Worm (Caenorhabditis elegans) whole organism, dauer: ENCODE measurements around the gene dmsr-12.

Source experiments
- unc-62 ChIP-seq: sonication (generic microtip); optimal IDR thresholded peaks from 2 replicates; lab custom pipeline; 2017; ENCODE audit warnings: missing biosample characterization, missing genetic modification reagents, missing genetic modification characterization

dmsr-12 gene

DNA sequence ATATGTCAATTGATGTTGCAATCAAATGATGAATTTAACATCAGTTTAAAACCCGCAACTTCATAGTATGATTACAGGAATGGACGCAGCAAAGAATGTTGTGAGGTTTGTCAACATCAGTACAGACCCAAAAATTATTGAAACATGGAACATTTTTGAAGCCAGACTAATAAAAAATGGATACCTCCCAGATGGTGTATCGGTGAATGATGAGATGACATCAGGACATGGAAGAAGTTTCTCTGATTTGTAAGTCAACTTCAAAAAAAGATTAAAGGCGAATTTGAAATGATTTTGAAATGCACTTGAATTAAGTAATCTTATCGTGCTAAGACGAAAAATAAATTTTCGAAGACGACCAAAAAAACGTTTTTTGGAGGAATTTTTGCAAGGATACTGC lies 7.6 kb upstream of the dmsr-12 start:
- no peak for TF ChIP-seq unc-62

- no peak for TF ChIP-seq unc-62
Measured at ce11 chrV:6811863-6812262, 5.6 kb upstream of the dmsr-12 start.

DNA sequence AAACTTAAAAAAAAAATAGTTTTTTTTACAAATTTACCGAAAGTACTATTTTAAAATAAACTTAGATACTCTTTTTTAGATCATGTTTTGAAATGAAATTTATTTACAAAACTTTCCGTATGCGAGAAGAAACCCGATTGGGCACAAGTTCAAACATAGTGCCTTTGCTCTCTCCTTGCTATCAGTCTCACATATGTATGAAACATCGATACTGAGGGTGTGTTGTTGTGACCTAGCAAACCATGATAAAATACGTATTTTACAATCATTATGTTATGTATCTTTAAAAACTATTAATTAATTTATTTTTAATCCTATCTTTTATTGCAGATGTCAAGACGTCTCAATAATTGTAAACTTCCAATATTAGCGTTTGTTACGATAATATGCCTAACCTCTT lies 3.9 kb upstream of the dmsr-12 start:
- no peak for TF ChIP-seq unc-62

ce11 chrV:6808962-6809361 lies 2.7 kb upstream of the dmsr-12 start, which contains the start of gene dmsr-16:
TSS of gene dmsr-16 (minus strand) at chrV:6809062.
- no peak for TF ChIP-seq unc-62

ce11 chrV:6803992-6804391 lies 2.2 kb downstream of the dmsr-12 start, which contains the start of gene dmsr-11:
TSS of gene dmsr-11 (minus strand) at chrV:6804092.
- TF ChIP-seq unc-62: no peak

DNA sequence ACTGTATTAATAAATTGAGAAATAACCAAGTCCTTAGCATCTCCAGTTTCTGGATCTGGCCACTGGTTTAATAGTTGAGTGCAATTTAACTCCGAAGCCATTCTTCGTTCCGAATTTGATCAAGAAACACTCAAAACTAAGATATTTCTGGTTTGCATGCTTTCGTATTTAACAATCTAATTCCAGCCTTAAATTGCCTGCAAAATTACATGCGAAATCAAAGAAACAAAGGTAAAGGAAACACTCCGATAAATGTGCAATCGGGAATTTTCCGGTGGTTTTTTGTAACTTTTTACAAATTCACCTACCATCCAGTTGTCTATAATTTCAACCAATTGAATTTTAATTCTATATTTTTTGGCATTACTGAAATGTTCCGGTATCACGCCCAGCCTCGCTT lies 4.4 kb downstream of the dmsr-12 start, which contains the start of gene dmsr-10:
TSS of gene dmsr-10 (minus strand) at position 101 of the 400 bp plus-strand sequence.
- no peak for TF ChIP-seq unc-62

DNA sequence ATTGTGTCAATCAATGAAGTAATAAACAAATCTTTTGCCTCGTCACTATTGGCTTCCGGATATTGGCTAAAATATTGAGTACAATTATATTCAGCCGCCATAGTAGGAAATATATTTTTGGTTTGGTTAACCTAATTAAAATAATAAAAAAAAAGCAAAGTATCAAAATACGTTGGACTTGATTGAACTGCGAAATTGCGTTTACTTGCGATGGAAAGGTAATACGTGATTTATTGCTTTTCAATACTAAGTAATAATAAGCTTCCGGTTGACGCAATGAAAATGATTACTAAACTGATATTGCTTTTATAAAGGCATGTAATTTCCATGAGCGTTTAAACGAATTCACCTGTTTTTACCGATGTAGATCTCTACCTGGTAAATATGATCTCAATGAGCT lies 6.7 kb downstream of the dmsr-12 start, which contains the start of gene dmsr-9:
TSS of gene dmsr-9 (minus strand) at position 101 of the 400 bp plus-strand sequence.
- TF ChIP-seq unc-62: no peak

- TF ChIP-seq unc-62: no peak
Measured at ce11 chrV:6796894-6797293, 9.3 kb downstream of the dmsr-12 start.

DNA sequence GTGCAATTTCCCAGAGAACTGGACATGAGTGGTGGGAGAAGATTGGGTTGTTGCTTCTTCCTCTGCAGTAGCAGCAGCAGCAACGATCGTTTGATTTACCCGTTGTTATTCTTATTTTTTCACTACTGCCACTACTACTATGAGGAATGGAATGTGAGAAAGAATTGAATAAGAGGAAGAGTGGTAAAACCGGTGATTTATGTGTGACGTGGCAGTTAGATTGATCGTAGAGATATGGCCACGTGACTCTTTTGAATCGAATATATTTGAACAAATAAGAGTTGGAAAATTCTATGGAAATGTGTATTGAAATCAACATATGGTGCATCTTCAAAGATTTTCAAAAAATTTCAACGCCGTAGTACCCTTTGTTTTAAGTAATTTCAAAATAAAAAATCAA lies 10.0 kb downstream of the dmsr-12 start:
- no peak for TF ChIP-seq unc-62

- TF ChIP-seq unc-62: no peak
Measured at ce11 chrV:6793744-6794239, 12.4 kb downstream of the dmsr-12 start, which contains the start of gene ZC404.1. TSS of gene ZC404.1 (plus strand) at chrV:6794189.

DNA sequence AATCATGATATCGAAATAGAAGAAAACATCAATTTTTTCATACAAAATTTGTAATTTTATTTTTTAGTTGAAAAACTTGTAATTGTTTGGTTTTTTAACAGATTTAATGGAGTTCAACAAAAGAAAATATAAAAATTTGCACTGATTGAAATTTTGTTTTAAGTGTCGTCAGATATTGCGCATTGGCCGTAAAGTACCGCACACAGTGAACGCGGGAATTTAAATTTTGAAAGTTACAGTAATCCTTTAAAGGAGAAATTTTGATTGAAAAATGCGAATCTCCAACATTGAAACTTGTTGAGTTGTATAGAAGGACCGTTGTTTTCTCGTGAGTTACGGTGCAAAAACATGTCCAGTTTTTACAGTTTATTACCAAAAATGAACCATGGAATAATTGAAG lies 13.3 kb downstream of the dmsr-12 start:
- TF ChIP-seq unc-62: no peak

DNA sequence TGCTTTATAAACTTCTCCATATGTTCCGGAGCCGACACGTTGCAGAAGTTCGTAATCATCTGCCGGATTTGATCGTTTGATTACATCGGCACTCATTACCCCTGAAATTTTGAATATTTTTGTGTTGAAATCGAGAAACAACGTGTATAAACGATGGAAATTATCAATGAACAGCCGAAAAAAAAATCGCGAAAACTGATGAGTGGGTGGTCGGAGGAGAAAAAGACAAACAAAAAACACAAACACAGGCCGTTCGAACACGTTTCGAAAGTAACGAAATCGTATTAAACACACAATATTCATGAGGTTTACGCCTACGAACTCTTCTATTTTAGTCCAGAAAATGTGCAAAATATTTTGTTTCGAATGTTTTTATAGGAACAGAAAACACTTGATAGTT lies 13.7 kb downstream of the dmsr-12 start, which contains the start of gene gck-2:
TSS of gene gck-2 (minus strand) at position 101 of the 400 bp plus-strand sequence.
- TF ChIP-seq unc-62: no peak

- no peak for TF ChIP-seq unc-62
Measured at ce11 chrV:6787906-6788430, 18.3 kb downstream of the dmsr-12 start, which contains the start of gene ZC404.2. TSS of gene ZC404.2 (plus strand) at chrV:6787952.

DNA sequence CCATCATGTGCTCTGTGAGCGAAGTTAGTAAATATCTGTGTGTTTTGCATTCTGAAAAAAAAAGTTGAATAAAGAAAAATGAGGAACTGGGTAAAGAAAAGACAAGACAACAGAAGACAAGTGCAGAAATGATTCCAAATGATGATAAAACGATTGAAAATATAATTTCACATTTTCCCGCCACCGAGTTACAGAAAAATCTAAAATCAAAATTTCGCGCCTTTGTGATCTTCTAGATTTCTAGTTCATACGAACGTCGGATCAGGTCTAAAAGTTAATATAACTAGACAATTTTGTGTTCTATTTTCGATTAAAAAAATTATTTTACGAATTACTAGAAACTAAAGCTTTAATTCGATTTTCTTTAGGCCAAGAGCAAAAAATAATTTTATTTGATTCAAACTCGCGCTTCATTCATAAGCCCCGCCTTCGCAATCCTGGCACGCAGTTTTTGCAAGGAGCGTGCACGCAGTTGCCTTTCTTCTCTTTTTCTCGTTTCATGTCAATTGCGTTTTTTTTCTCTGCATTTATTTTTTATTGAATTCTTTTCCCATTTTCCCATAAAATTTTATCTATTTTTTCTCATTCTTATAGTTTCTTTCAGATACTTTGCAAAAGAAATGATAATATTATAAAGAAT lies 21.3 kb downstream of the dmsr-12 start, which contains the start of the genes spn-4 and spe-39:
TSS of gene spn-4 (minus strand) at position 51 of the 640 bp plus-strand sequence.
TSS of gene spe-39 (plus strand) at position 599 of the 640 bp plus-strand sequence.
- no peak for TF ChIP-seq unc-62

- TF ChIP-seq unc-62: no peak
Measured at ce11 chrV:6783044-6783625, 23.1 kb downstream of the dmsr-12 start.

- TF ChIP-seq unc-62: no peak
Measured at ce11 chrV:6782260-6782659, 24.0 kb downstream of the dmsr-12 start.

DNA sequence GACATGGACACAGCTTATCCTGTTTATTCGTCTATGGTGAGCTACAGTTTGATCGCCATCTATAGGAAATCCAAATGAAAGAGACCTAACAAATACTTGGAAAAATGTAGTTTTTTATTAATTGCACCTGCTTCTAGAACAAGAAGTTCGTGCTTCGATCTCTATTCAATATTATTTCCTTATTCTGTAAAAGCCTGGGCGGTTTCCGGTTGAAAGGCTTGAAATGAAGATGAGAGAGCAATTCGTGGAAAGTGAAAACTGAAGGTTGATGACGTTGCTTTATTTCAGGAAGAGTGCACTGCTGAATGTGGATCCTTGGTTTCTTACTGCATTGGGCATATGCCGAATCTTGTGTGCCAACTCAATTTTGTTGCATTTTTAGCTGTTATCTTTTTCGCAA lies 25.6 kb downstream of the dmsr-12 start:
- TF ChIP-seq unc-62: no peak
